Worm (Caenorhabditis elegans) whole organism, dauer: Measurements from ENCODE around the gene affl-1.

Experiments
- unc-62 ChIP-seq: sonication (generic microtip); optimal IDR thresholded peaks from 2 replicates; lab custom pipeline; 2017; ENCODE audit warnings: missing biosample characterization, missing genetic modification reagents, missing genetic modification characterization

The affl-1 gene

ce11 chrIII:439926-440325 lies at the start of gene affl-1:
affl-1 (plus strand) TSS chrIII:440226.
- no peak for TF ChIP-seq unc-62 (GFP tag; lab: Kevin White, UChicago)

ce11 chrIII:400898-401297 lies 39.1 kb upstream of the affl-1 start:
- no peak for TF ChIP-seq unc-62 (GFP tag; lab: Kevin White, UChicago)

ce11 chrIII:402168-402813 lies 37.7 kb upstream of the affl-1 start, which contains the start of the genes Y55B1BL.1 and Y55B1BL.2:
Y55B1BL.1 (plus strand) TSS chrIII:402384.
Y55B1BL.2 (plus strand) TSS chrIII:402763.
- TF ChIP-seq unc-62 (GFP tag; lab: Kevin White, UChicago) = no peak

- no peak for TF ChIP-seq unc-62 (GFP tag; lab: Kevin White, UChicago)
Observed at ce11 chrIII:418649-419048, 21.4 kb upstream of the affl-1 start, which contains the start of gene stim-1. stim-1 (minus strand) TSS chrIII:418749.

- no peak for TF ChIP-seq unc-62 (GFP tag; lab: Kevin White, UChicago)
Observed at ce11 chrIII:422553-422952, 17.5 kb upstream of the affl-1 start.

- TF ChIP-seq unc-62 (GFP tag; lab: Kevin White, UChicago) = no peak
Observed at ce11 chrIII:423875-424274, 16.2 kb upstream of the affl-1 start.

ce11 chrIII:429038-429437 lies 11.0 kb upstream of the affl-1 start, which contains the start of gene cec-8:
cec-8 (plus strand) TSS chrIII:429338.
- TF ChIP-seq unc-62 (GFP tag; lab: Kevin White, UChicago) = no peak

ce11 chrIII:432988-433387 lies 7.0 kb upstream of the affl-1 start:
- TF ChIP-seq unc-62 (GFP tag; lab: Kevin White, UChicago) = no peak

ce11 chrIII:434361-434941 lies 5.6 kb upstream of the affl-1 start, which contains the start of gene affl-2:
affl-2 (plus strand) TSS chrIII:434891.
- TF ChIP-seq unc-62 (GFP tag; lab: Kevin White, UChicago) = no peak

ce11 chrIII:437033-437432 lies 3.0 kb upstream of the affl-1 start:
- no peak for TF ChIP-seq unc-62 (GFP tag; lab: Kevin White, UChicago)

ce11 chrIII:444101-444500 lies 4.1 kb downstream of the affl-1 start, which contains the start of gene Y55B1BR.8:
Y55B1BR.8 (plus strand) TSS chrIII:444401.
- TF ChIP-seq unc-62 (GFP tag; lab: Kevin White, UChicago) = no peak

ce11 chrIII:446860-447259 lies 6.8 kb downstream of the affl-1 start:
- TF ChIP-seq unc-62 (GFP tag; lab: Kevin White, UChicago) = no peak

ce11 chrIII:455793-456192 lies 15.8 kb downstream of the affl-1 start:
- TF ChIP-seq unc-62 (GFP tag; lab: Kevin White, UChicago) = no peak

ce11 chrIII:463711-464110 lies 23.7 kb downstream of the affl-1 start, which contains the start of gene Y55B1BR.6:
Y55B1BR.6 (minus strand) TSS chrIII:463811.
- TF ChIP-seq unc-62 (GFP tag; lab: Kevin White, UChicago) = no peak

ce11 chrIII:471644-472401 lies 31.8 kb downstream of the affl-1 start, which contains the start of the genes magu-1 and nemp-1:
magu-1 (minus strand) TSS chrIII:471702.
nemp-1 (plus strand) TSS chrIII:472317.
- no peak for TF ChIP-seq unc-62 (GFP tag; lab: Kevin White, UChicago)

ce11 chrIII:475154-475553 lies 35.1 kb downstream of the affl-1 start, which contains the start of gene mat-3:
mat-3 (plus strand) TSS chrIII:475454.
- TF ChIP-seq unc-62 (GFP tag; lab: Kevin White, UChicago) = no peak
